Fruit fly (Drosophila melanogaster) whole organism, embryonic: ENCODE measurements around the gene CG46309.
A peak's percentile ranks its signal among the peaks of the same experiment; 100 is the strongest.

Experiments
- Ada2b ChIP-seq: fragments of 200-800 bp; sonication (Bioruptor generic); IDR thresholded peaks from 2 replicates; pipeline ENCODE4 v1.3.6; 2022; ENCODE audit warnings: missing biosample characterization, missing genetic modification characterization
- Antp ChIP-seq: fragments of 200-800 bp; sonication (Bioruptor generic); optimal IDR thresholded peaks from 3 replicates; lab custom pipeline; 2016; ENCODE audit warnings: missing biosample characterization, missing genetic modification characterization
- CG11398 ChIP-seq: fragments of 200-800 bp; sonication (Bioruptor generic); optimal IDR thresholded peaks from 2 replicates; lab custom pipeline; 2016; ENCODE audit warnings: missing biosample characterization, missing genetic modification characterization
- CG13424 ChIP-seq: fragments of 200-800 bp; sonication (Bioruptor generic); optimal IDR thresholded peaks from 2 replicates; lab custom pipeline; 2019; ENCODE audit warnings: missing biosample characterization, mild to moderate bottlenecking, missing genetic modification characterization, moderate library complexity
- CG14014 ChIP-seq: fragments of 200-800 bp; sonication (Bioruptor generic); IDR thresholded peaks from 2 replicates; pipeline ENCODE4 v1.3.6; 2022; ENCODE audit warnings: missing biosample characterization, missing genetic modification characterization
- CG16813 ChIP-seq: fragments of 200-800 bp; sonication (Bioruptor generic); IDR thresholded peaks from 3 replicates; pipeline ENCODE4 v1.3.6; 2022; ENCODE audit warnings: missing biosample characterization, missing genetic modification characterization; ENCODE audit not compliant: partially characterized antibody
- CG17361 ChIP-seq: fragments of 200-800 bp; sonication (Bioruptor generic); IDR thresholded peaks from 3 replicates; pipeline ENCODE4 v1.3.6; 2022; ENCODE audit warnings: missing biosample characterization, missing genetic modification characterization
- CG4424 ChIP-seq: fragments of 200-800 bp; sonication (Bioruptor generic); optimal IDR thresholded peaks from 3 replicates; lab custom pipeline; 2016; ENCODE audit warnings: missing biosample characterization, missing genetic modification characterization
- CG9215 ChIP-seq: fragments of 200-800 bp; sonication (Bioruptor generic); IDR thresholded peaks from 2 replicates; pipeline ENCODE4 v1.3.6; 2022; ENCODE audit warnings: missing biosample characterization, missing genetic modification characterization
- GATAe ChIP-seq: fragments of 200-800 bp; sonication (Bioruptor generic); conservative IDR thresholded peaks from 2 replicates; pipeline ENCODE4 v1.3.6; 2022; ENCODE audit warnings: missing biosample characterization, missing genetic modification characterization
- H15 ChIP-seq: fragments of 200-800 bp; sonication (Bioruptor generic); IDR thresholded peaks from 3 replicates; pipeline ENCODE4 v1.3.6; 2022; ENCODE audit warnings: missing biosample characterization, missing genetic modification characterization
- Med ChIP-seq: fragments of 200-800 bp; sonication (Bioruptor generic); peaks from one replicate; lab custom pipeline; 2016; ENCODE audit warnings: missing biosample characterization, missing genetic modification characterization, mild to moderate bottlenecking, inconsistent platforms, moderate library complexity
- Neu2 ChIP-seq: fragments of 200-800 bp; sonication (Bioruptor generic); optimal IDR thresholded peaks from 3 replicates; lab custom pipeline; 2016; ENCODE audit warnings: missing biosample characterization, missing genetic modification characterization, borderline replicate concordance
- Nf-YC ChIP-seq: fragments of 200-800 bp; optimal IDR thresholded peaks from 3 replicates; lab custom pipeline; 2019; ENCODE audit warnings: missing biosample characterization, mild to moderate bottlenecking, missing genetic modification characterization, moderate library complexity
- Opbp ChIP-seq: fragments of 200-800 bp; sonication (Bioruptor generic); IDR thresholded peaks from 3 replicates; pipeline ENCODE4 v1.3.6; 2022; ENCODE audit warnings: missing biosample characterization, missing genetic modification characterization; ENCODE audit not compliant: partially characterized antibody
- Pdp1 ChIP-seq, 2 experiments: fragments of 200-800 bp; sonication (Bioruptor generic); optimal IDR thresholded peaks; 3 replicates each; lab custom pipeline; 2016; ENCODE audit warnings: missing biosample characterization in 2 of 2, missing genetic modification characterization in 2 of 2, mild to moderate bottlenecking in 1 of 2, moderate library complexity in 1 of 2
- Side ChIP-seq: fragments of 200-800 bp; sonication (Bioruptor generic); optimal IDR thresholded peaks from 2 replicates; lab custom pipeline; 2016; ENCODE audit warnings: missing biosample characterization, missing genetic modification characterization
- Ssrp ChIP-seq: fragments of 200-800 bp; sonication (Bioruptor generic); optimal IDR thresholded peaks from 2 replicates; lab custom pipeline; 2018; ENCODE audit warnings: missing biosample characterization, mild to moderate bottlenecking, missing genetic modification characterization, moderate library complexity
- TFAM ChIP-seq: fragments of 200-800 bp; sonication (Bioruptor generic); optimal IDR thresholded peaks from 2 replicates; lab custom pipeline; 2017; ENCODE audit warnings: missing biosample characterization, missing genetic modification characterization, inconsistent platforms
- abd-A ChIP-seq: fragments of 200-800 bp; sonication (Bioruptor generic); optimal IDR thresholded peaks from 3 replicates; lab custom pipeline; 2019; ENCODE audit warnings: missing biosample characterization, mild to moderate bottlenecking, missing genetic modification characterization, moderate library complexity
- bigmax ChIP-seq: fragments of 200-800 bp; sonication (Bioruptor generic); optimal IDR thresholded peaks from 2 replicates; lab custom pipeline; 2018; ENCODE audit warnings: missing biosample characterization, mild to moderate bottlenecking, missing genetic modification characterization
- chinmo ChIP-seq: fragments of 200-800 bp; sonication (Bioruptor generic); IDR thresholded peaks from 4 replicates; pipeline ENCODE4 v1.3.6; 2022; ENCODE audit warnings: missing biosample characterization, missing genetic modification characterization; ENCODE audit not compliant: partially characterized antibody
- ci ChIP-seq: fragments of 200-800 bp; sonication (Bioruptor generic); IDR thresholded peaks from 3 replicates; pipeline ENCODE4 v1.3.6; 2022; ENCODE audit warnings: missing biosample characterization, missing genetic modification characterization
- crol ChIP-seq: fragments of 200-800 bp; sonication (Bioruptor generic); IDR thresholded peaks from 2 replicates; pipeline ENCODE4 v1.3.6; 2022; ENCODE audit warnings: missing biosample characterization, missing genetic modification characterization
- crp ChIP-seq, 2 experiments: fragments of 200-800 bp; sonication (Bioruptor generic); optimal IDR thresholded peaks; 2 replicates in 1 of 2; 3 replicates in 1 of 2; lab custom pipeline; 2017; ENCODE audit warnings: missing biosample characterization in 2 of 2, missing genetic modification characterization in 2 of 2, mild to moderate bottlenecking in 1 of 2, moderate library complexity in 1 of 2
- dati ChIP-seq: fragments of 200-800 bp; sonication (Bioruptor generic); IDR thresholded peaks from 2 replicates; pipeline ENCODE4 v1.3.6; 2022; ENCODE audit warnings: missing biosample characterization, missing genetic modification characterization
- esg ChIP-seq: fragments of 200-800 bp; sonication (Bioruptor generic); conservative IDR thresholded peaks from 2 replicates; pipeline ENCODE4 v1.3.6; 2022; ENCODE audit warnings: missing biosample characterization, missing genetic modification characterization
- gcm ChIP-seq: fragments of 200-800 bp; sonication (Bioruptor generic); optimal IDR thresholded peaks from 2 replicates; lab custom pipeline; 2019; ENCODE audit warnings: missing biosample characterization, mild to moderate bottlenecking, missing genetic modification characterization, moderate library complexity
- hb ChIP-seq: fragments of 200-800 bp; sonication (Bioruptor generic); IDR thresholded peaks from 3 replicates; pipeline ENCODE4 v1.3.6; 2022; ENCODE audit warnings: missing biosample characterization, missing genetic modification characterization; ENCODE audit not compliant: partially characterized antibody
- hbn ChIP-seq: fragments of 200-800 bp; sonication (Bioruptor generic); IDR thresholded peaks from 2 replicates; pipeline ENCODE4 v1.3.6; 2022; ENCODE audit warnings: missing biosample characterization, missing genetic modification characterization; ENCODE audit not compliant: partially characterized antibody
- ind ChIP-seq: fragments of 200-800 bp; sonication (Bioruptor generic); optimal IDR thresholded peaks from 3 replicates; lab custom pipeline; 2016; ENCODE audit warnings: missing biosample characterization, missing genetic modification characterization
- jumu ChIP-seq: fragments of 200-800 bp; sonication (Bioruptor generic); optimal IDR thresholded peaks from 3 replicates; lab custom pipeline; 2016; ENCODE audit warnings: missing biosample characterization, missing genetic modification characterization
- klu ChIP-seq: fragments of 200-800 bp; sonication (Bioruptor generic); IDR thresholded peaks from 2 replicates; pipeline ENCODE4 v1.3.6; 2022; ENCODE audit warnings: missing biosample characterization, missing genetic modification characterization
- lab ChIP-seq: fragments of 200-800 bp; sonication (Bioruptor generic); optimal IDR thresholded peaks from 3 replicates; lab custom pipeline; 2017; ENCODE audit warnings: missing biosample characterization, missing genetic modification characterization, mild to moderate bottlenecking, moderate library complexity, missing genetic modification reagents
- otp ChIP-seq: fragments of 200-800 bp; sonication (Bioruptor generic); IDR thresholded peaks from 3 replicates; pipeline ENCODE4, ENCODE4 v1.3.6; 2022; ENCODE audit warnings: missing biosample characterization, missing genetic modification characterization
- twi ChIP-seq: fragments of 200-800 bp; optimal IDR thresholded peaks from 2 replicates; lab custom pipeline; 2019; ENCODE audit warnings: missing biosample characterization, mild to moderate bottlenecking, missing genetic modification characterization, moderate library complexity
- tx ChIP-seq: fragments of 200-800 bp; sonication (Bioruptor generic); optimal IDR thresholded peaks from 2 replicates; lab custom pipeline; 2016; ENCODE audit warnings: missing biosample characterization, missing genetic modification characterization
- z ChIP-seq: fragments of 200-800 bp; sonication (Bioruptor generic); IDR thresholded peaks from 3 replicates; pipeline ENCODE4 v1.3.6; 2022; ENCODE audit warnings: missing biosample characterization, missing genetic modification characterization

The CG46309 gene

dm6 chr2L:16284306-16285299 lies 33.0 kb upstream of the CG46309 start (continued):
- TF ChIP-seq CG13424 (tag; lab: Kevin White, UChicago) (peak; percentile 29), chinmo (GFP tag; lab: Robert Waterston, UW) (no peak), Nf-YC (tag; lab: Kevin White, UChicago) (peak; percentile 1), bigmax (peak; percentile 44), jumu (GFP tag; lab: Kevin White, UChicago) (no peak), crol (GFP tag; lab: Robert Waterston, UW) (no peak), Neu2 (no peak), H15 (GFP tag; lab: Robert Waterston, UW) (no peak), hbn (GFP tag; lab: Robert Waterston, UW) (no peak), CG4424 (GFP tag; lab: Kevin White, UChicago) (peak; percentile 39), Ada2b (GFP tag; lab: Robert Waterston, UW) (no peak), gcm (GFP tag; lab: Kevin White, UChicago) (peak; percentile 2), CG17361 (GFP tag; lab: Robert Waterston, UW) (no peak), CG14014 (GFP tag; lab: Robert Waterston, UW) (no peak), hb (no peak), Antp (GFP tag; lab: Kevin White, UChicago) (peak; percentile 37), lab (GFP tag; lab: Kevin White, UChicago) (peak; percentile 85), ind (peak; percentile 50), Opbp (GFP tag; lab: Robert Waterston, UW) (no peak), Side (GFP tag; lab: Kevin White, UChicago) (peak; percentile 63), TFAM (GFP tag; lab: Kevin White, UChicago) (no peak), abd-A (peak; percentile 54), Ssrp (tag; lab: Kevin White, UChicago) (peak; percentile 1), dati (GFP tag; lab: Robert Waterston, UW) (no peak), CG11398 (no peak), otp (GFP tag; lab: Robert Waterston, UW) (no peak), esg (GFP tag; lab: Robert Waterston, UW) (no peak), klu (GFP tag; lab: Robert Waterston, UW) (no peak), tx (peak; percentile 31)

dm6 chr2L:16282856-16283255 lies 31.3 kb upstream of the CG46309 start:
- TF ChIP-seq z (GFP tag; lab: Robert Waterston, UW) = no peak
- no peak for TF ChIP-seq CG9215 (GFP tag; lab: Robert Waterston, UW)
- no peak for TF ChIP-seq GATAe (GFP tag; lab: Robert Waterston, UW)
- peak; percentile 9 to 33 for TF ChIP-seq crp (GFP tag; optimal IDR thresholded peaks at IDR 0.05; lab: Kevin White, UChicago)
- TF ChIP-seq Med (GFP tag; lab: Kevin White, UChicago) = peak; percentile 55
- TF ChIP-seq CG16813 (GFP tag; lab: Robert Waterston, UW) = no peak
- no peak for TF ChIP-seq twi
- TF ChIP-seq ci (GFP tag; lab: Robert Waterston, UW) = peak; percentile 53; the same call in 1 of the 3 replicates
- TF ChIP-seq Pdp1 (GFP tag; optimal IDR thresholded peaks at IDR 0.05; lab: Kevin White, UChicago) = peak in 1 of 2 experiments; percentile 44
- TF ChIP-seq, all 482 proteins: peak for 4
